Fruit fly (Drosophila melanogaster) whole organism, embryonic: ENCODE results near the gene CG32599.

Experiments used
- Awh ChIP-seq: fragments of 200-800 bp; sonication (Bioruptor generic); IDR thresholded peaks from 2 replicates; pipeline ENCODE4, ENCODE4 v1.3.6; 2022; ENCODE audit warnings: missing biosample characterization, missing genetic modification characterization
- Bgb ChIP-seq: fragments of 200-800 bp; sonication (Bioruptor generic); IDR thresholded peaks from 2 replicates; pipeline ENCODE4 v1.3.6; 2022; ENCODE audit warnings: missing biosample characterization, missing genetic modification characterization; ENCODE audit not compliant: partially characterized antibody
- CG10274 ChIP-seq: fragments of 200-800 bp; sonication (Bioruptor generic); optimal IDR thresholded peaks from 3 replicates; lab custom pipeline; 2017; ENCODE audit warnings: missing biosample characterization, mild to moderate bottlenecking, missing genetic modification characterization
- CG10543 ChIP-seq: fragments of 200-800 bp; sonication (Bioruptor generic); optimal IDR thresholded peaks from 3 replicates; lab custom pipeline; 2017; ENCODE audit warnings: missing biosample characterization, mild to moderate bottlenecking, missing genetic modification characterization, moderate library complexity
- CG10654 ChIP-seq: fragments of 200-800 bp; sonication (Bioruptor generic); optimal IDR thresholded peaks from 2 replicates; lab custom pipeline; 2016; ENCODE audit warnings: missing biosample characterization, missing genetic modification characterization
- CG11085 ChIP-seq: fragments of 200-800 bp; sonication (Bioruptor generic); IDR thresholded peaks from 2 replicates; pipeline ENCODE4 v1.3.6; 2022; ENCODE audit warnings: missing biosample characterization, missing genetic modification characterization
- CG11560 ChIP-seq: fragments of 200-800 bp; sonication (Bioruptor generic); IDR thresholded peaks from 3 replicates; pipeline ENCODE4 v1.3.6; 2022; ENCODE audit warnings: missing biosample characterization, missing genetic modification characterization
- CG11723 ChIP-seq: fragments of 200-800 bp; sonication (Bioruptor generic); optimal IDR thresholded peaks from 2 replicates; lab custom pipeline; 2017; ENCODE audit warnings: missing biosample characterization, mild to moderate bottlenecking, missing genetic modification characterization
- CG13296 ChIP-seq: fragments of 200-800 bp; sonication (Bioruptor generic); optimal IDR thresholded peaks from 3 replicates; lab custom pipeline; 2018; ENCODE audit warnings: missing biosample characterization, mild to moderate bottlenecking, missing genetic modification characterization
- CG15011 ChIP-seq: fragments of 200-800 bp; sonication (Bioruptor generic); optimal IDR thresholded peaks from 3 replicates; lab custom pipeline; 2018; ENCODE audit warnings: missing biosample characterization, mild to moderate bottlenecking, missing genetic modification characterization
- CG16815 ChIP-seq: fragments of 200-800 bp; sonication (Bioruptor generic); optimal IDR thresholded peaks from 3 replicates; lab custom pipeline; 2017; ENCODE audit warnings: missing biosample characterization, mild to moderate bottlenecking, missing genetic modification characterization
- CG17328 ChIP-seq: fragments of 200-800 bp; sonication (Bioruptor generic); IDR thresholded peaks from 2 replicates; pipeline ENCODE4 v1.3.6; 2022; ENCODE audit warnings: missing biosample characterization, missing genetic modification characterization
- CG17612 ChIP-seq: fragments of 200-800 bp; sonication (Bioruptor generic); IDR thresholded peaks from 2 replicates; pipeline ENCODE4 v1.3.6; 2022; ENCODE audit warnings: missing biosample characterization, missing genetic modification characterization
- CG31365 ChIP-seq: fragments of 200-800 bp; sonication (Bioruptor generic); optimal IDR thresholded peaks from 2 replicates; lab custom pipeline; 2018; ENCODE audit warnings: missing biosample characterization, mild to moderate bottlenecking, missing genetic modification characterization
- CG3163 ChIP-seq: fragments of 200-800 bp; sonication (Bioruptor generic); optimal IDR thresholded peaks from 3 replicates; lab custom pipeline; 2016; ENCODE audit warnings: missing biosample characterization, missing genetic modification characterization
- CG32767 ChIP-seq: fragments of 200-800 bp; sonication (Bioruptor generic); IDR thresholded peaks from 2 replicates; pipeline ENCODE4 v1.3.6; 2022; ENCODE audit warnings: missing biosample characterization, missing genetic modification characterization
- CG33213 ChIP-seq: fragments of 200-800 bp; sonication (Bioruptor generic); optimal IDR thresholded peaks from 3 replicates; lab custom pipeline; 2016; ENCODE audit warnings: missing biosample characterization, missing genetic modification characterization
- CG4820 ChIP-seq: fragments of 200-800 bp; sonication (Bioruptor generic); optimal IDR thresholded peaks from 3 replicates; lab custom pipeline; 2016; ENCODE audit warnings: missing biosample characterization, missing genetic modification characterization
- CG5180 ChIP-seq: fragments of 200-800 bp; sonication (Bioruptor generic); optimal IDR thresholded peaks from 3 replicates; lab custom pipeline; 2017; ENCODE audit warnings: missing biosample characterization, missing genetic modification characterization, mild to moderate bottlenecking, moderate library complexity, missing genetic modification reagents
- CG5953 ChIP-seq: fragments of 200-800 bp; sonication (Bioruptor generic); IDR thresholded peaks from 2 replicates; pipeline ENCODE4 v1.3.6; 2022; ENCODE audit warnings: missing biosample characterization, missing genetic modification characterization
- CG7357 ChIP-seq: fragments of 200-800 bp; sonication (Bioruptor generic); IDR thresholded peaks from 3 replicates; pipeline ENCODE4 v1.3.6; 2022; ENCODE audit warnings: missing biosample characterization, missing genetic modification characterization
- CG7556 ChIP-seq: fragments of 200-800 bp; sonication (Bioruptor generic); optimal IDR thresholded peaks from 2 replicates; lab custom pipeline; 2017; ENCODE audit warnings: missing biosample characterization, mild to moderate bottlenecking, missing genetic modification characterization
- CG8944 ChIP-seq: fragments of 200-800 bp; sonication (Bioruptor generic); optimal IDR thresholded peaks from 3 replicates; lab custom pipeline; 2016; ENCODE audit warnings: missing biosample characterization, missing genetic modification characterization
- CG9817 ChIP-seq: fragments of 200-800 bp; sonication (Bioruptor generic); optimal IDR thresholded peaks from 2 replicates; lab custom pipeline; 2018; ENCODE audit warnings: missing biosample characterization, mild to moderate bottlenecking, missing genetic modification characterization, moderate library complexity
- Chrac-16 ChIP-seq: fragments of 200-800 bp; sonication (Bioruptor generic); optimal IDR thresholded peaks from 3 replicates; lab custom pipeline; 2016; ENCODE audit warnings: missing biosample characterization, missing genetic modification characterization
- Dek ChIP-seq: fragments of 200-800 bp; sonication (Bioruptor generic); optimal IDR thresholded peaks from 3 replicates; lab custom pipeline; 2019; ENCODE audit warnings: missing biosample characterization, mild to moderate bottlenecking, missing genetic modification characterization, moderate library complexity
- Doc2 ChIP-seq: fragments of 200-800 bp; sonication (Bioruptor generic); IDR thresholded peaks from 2 replicates; pipeline ENCODE4 v1.3.6; 2022; ENCODE audit warnings: missing biosample characterization, missing genetic modification characterization
- Doc3 ChIP-seq: fragments of 200-800 bp; sonication (Bioruptor generic); IDR thresholded peaks from 3 replicates; pipeline ENCODE4 v1.3.6; 2022; ENCODE audit warnings: missing biosample characterization, missing genetic modification characterization; ENCODE audit not compliant: partially characterized antibody
- Eip74EF ChIP-seq, 2 experiments: fragments of 200-800 bp in 1 of 2; fragments of >200 bp in 1 of 2; sonication (Bioruptor generic) in 1 of 2; optimal IDR thresholded peaks; 2 replicates each; lab custom pipeline; 2017 to 2019; ENCODE audit warnings: missing biosample characterization in 2 of 2, missing genetic modification characterization in 2 of 2, mild to moderate bottlenecking in 1 of 2, moderate library complexity in 1 of 2
- Gug ChIP-seq: fragments of 200-800 bp; sonication (Bioruptor generic); IDR thresholded peaks from 4 replicates; pipeline ENCODE4 v1.3.6; 2022; ENCODE audit warnings: missing biosample characterization, missing genetic modification characterization
- Hmr ChIP-seq: fragments of 200-800 bp; sonication (Bioruptor generic); optimal IDR thresholded peaks from 3 replicates; lab custom pipeline; 2017; ENCODE audit warnings: mild to moderate bottlenecking, missing biosample characterization, missing genetic modification reagents, missing genetic modification characterization
- Kr ChIP-seq: fragments of 200-800 bp; sonication (Bioruptor generic); optimal IDR thresholded peaks from 2 replicates; lab custom pipeline; 2017; ENCODE audit warnings: missing biosample characterization, mild to moderate bottlenecking, missing genetic modification characterization
- Oli ChIP-seq: fragments of 200-800 bp; sonication (Bioruptor generic); optimal IDR thresholded peaks from 2 replicates; lab custom pipeline; 2018; ENCODE audit warnings: missing biosample characterization, mild to moderate bottlenecking, missing genetic modification characterization, moderate library complexity
- amos ChIP-seq: fragments of 200-800 bp; sonication (Bioruptor generic); IDR thresholded peaks from 2 replicates; pipeline ENCODE4 v1.3.6; 2022; ENCODE audit warnings: missing biosample characterization, missing genetic modification characterization; ENCODE audit not compliant: partially characterized antibody
- ase ChIP-seq: fragments of 200-800 bp; sonication (Bioruptor generic); IDR thresholded peaks from 3 replicates; pipeline ENCODE4 v1.3.6; 2022; ENCODE audit warnings: missing biosample characterization, missing genetic modification characterization
- ato ChIP-seq: fragments of 200-800 bp; sonication (Bioruptor generic); IDR thresholded peaks from 2 replicates; pipeline ENCODE4 v1.3.6; 2022; ENCODE audit warnings: missing biosample characterization, missing genetic modification characterization; ENCODE audit not compliant: partially characterized antibody
- chif ChIP-seq, 2 experiments: fragments of 200-800 bp; sonication (Bioruptor generic); optimal IDR thresholded peaks; 3 replicates each; lab custom pipeline; 2016; ENCODE audit warnings: missing biosample characterization in 2 of 2, missing genetic modification characterization in 2 of 2
- dati ChIP-seq: fragments of 200-800 bp; sonication (Bioruptor generic); IDR thresholded peaks from 2 replicates; pipeline ENCODE4 v1.3.6; 2022; ENCODE audit warnings: missing biosample characterization, missing genetic modification characterization
- dysf ChIP-seq: fragments of 200-800 bp; sonication (Bioruptor generic); IDR thresholded peaks from 3 replicates; pipeline ENCODE4 v1.3.6; 2022; ENCODE audit warnings: missing biosample characterization, missing genetic modification characterization
- esg ChIP-seq: fragments of 200-800 bp; sonication (Bioruptor generic); conservative IDR thresholded peaks from 2 replicates; pipeline ENCODE4 v1.3.6; 2022; ENCODE audit warnings: missing biosample characterization, missing genetic modification characterization
- ewg ChIP-seq: fragments of 200-800 bp; sonication (Bioruptor generic); optimal IDR thresholded peaks from 3 replicates; lab custom pipeline; 2017; ENCODE audit warnings: mild to moderate bottlenecking, missing biosample characterization, missing genetic modification reagents, missing genetic modification characterization
- gt ChIP-seq: fragments of 200-800 bp; sonication (Bioruptor generic); IDR thresholded peaks from 2 replicates; pipeline ENCODE4 v1.3.6; 2022; ENCODE audit warnings: missing biosample characterization, missing genetic modification characterization
- hb ChIP-seq: fragments of 200-800 bp; sonication (Bioruptor generic); IDR thresholded peaks from 3 replicates; pipeline ENCODE4 v1.3.6; 2022; ENCODE audit warnings: missing biosample characterization, missing genetic modification characterization; ENCODE audit not compliant: partially characterized antibody
- lmd ChIP-seq: fragments of 200-800 bp; sonication (Bioruptor generic); IDR thresholded peaks from 2 replicates; pipeline ENCODE4 v1.3.6; 2022; ENCODE audit warnings: missing biosample characterization, missing genetic modification characterization
- pan ChIP-seq, 4 experiments: fragments of >200 bp in 3 of 4; fragments of 200-800 bp in 1 of 4; sonication (Bioruptor generic) in 1 of 4; optimal IDR thresholded peaks in 3 of 4; IDR thresholded peaks in 1 of 4; 2 replicates each; pipeline versions ENCODE4 v1.3.6 to Lab custom; 2017 to 2022; ENCODE audit warnings: missing biosample characterization in 2 of 4, missing genetic modification characterization in 2 of 4, mixed read lengths in 1 of 4
- pum ChIP-seq: fragments of 200-800 bp; sonication (Bioruptor generic); optimal IDR thresholded peaks from 2 replicates; lab custom pipeline; 2016; ENCODE audit warnings: missing biosample characterization, missing genetic modification characterization
- repo ChIP-seq: fragments of 200-800 bp; sonication (Bioruptor generic); optimal IDR thresholded peaks from 2 replicates; lab custom pipeline; 2016; ENCODE audit warnings: missing biosample characterization, missing genetic modification characterization
- ro ChIP-seq: fragments of 200-800 bp; sonication (Bioruptor generic); IDR thresholded peaks from 2 replicates; pipeline ENCODE4 v1.3.6; 2022; ENCODE audit warnings: missing biosample characterization, missing genetic modification characterization
- trh ChIP-seq: fragments of 200-800 bp; sonication (Bioruptor generic); optimal IDR thresholded peaks from 2 replicates; lab custom pipeline; 2016; ENCODE audit warnings: missing biosample characterization, missing genetic modification characterization

Gene CG32599

dm6 chrX:14237873-14238394 lies 5.6 kb upstream of the CG32599 start, which contains the start of the genes Fbxl4 and Dus2 (continued):
- TF ChIP-seq CG11085 (GFP tag; lab: Robert Waterston, UW) (peak; percentile 91), CG32767 (peak; percentile 88), CG3163 (GFP tag; lab: Kevin White, UChicago) (peak; percentile 70), CG8944 (GFP tag; lab: Kevin White, UChicago) (peak; percentile 93), CG10274 (GFP tag; lab: Kevin White, UChicago) (peak; percentile 77), Dek (tag; lab: Kevin White, UChicago) (peak; percentile 84), chif (GFP tag; optimal IDR thresholded peaks at IDR 0.05; lab: Kevin White, UChicago) (peak; percentile 92 to 95), repo (GFP tag; lab: Kevin White, UChicago) (peak; percentile 83), ewg (GFP tag; lab: Kevin White, UChicago) (peak; percentile 83), pum (peak; percentile 93), trh (GFP tag; lab: Kevin White, UChicago) (peak; percentile 74), CG13296 (GFP tag; lab: Kevin White, UChicago) (peak; percentile 84), CG31365 (tag; lab: Kevin White, UChicago) (peak; percentile 47), CG10543 (GFP tag; lab: Kevin White, UChicago) (peak; percentile 89), Doc2 (GFP tag; lab: Robert Waterston, UW) (peak; percentile 73), Oli (tag; lab: Kevin White, UChicago) (peak; percentile 89), Awh (peak; percentile 83), ro (peak; percentile 83), Eip74EF (GFP tag; optimal IDR thresholded peaks at IDR 0.05; lab: Kevin White, UChicago) (peak in 1 of 2 experiments; percentile 70), CG4820 (GFP tag; lab: Kevin White, UChicago) (peak; percentile 95), gt (peak; percentile 89), amos (GFP tag; lab: Robert Waterston, UW) (peak; percentile 38; the same call in 1 of the 2 replicates), CG7556 (GFP tag; lab: Kevin White, UChicago) (peak; percentile 89), CG5180 (GFP tag; lab: Kevin White, UChicago) (peak; percentile 70), ato (GFP tag; lab: Robert Waterston, UW) (no peak; the same call in 1 of the 2 replicates), esg (GFP tag; lab: Robert Waterston, UW) (peak; percentile 93), dati (GFP tag; lab: Robert Waterston, UW) (peak; percentile 85), CG17612 (GFP tag; lab: Robert Waterston, UW) (peak; percentile 77), CG17328 (GFP tag; lab: Robert Waterston, UW) (peak; percentile 91), Doc3 (GFP tag; lab: Robert Waterston, UW) (0 out of 3 replicates have a peak, but pooled peaks have one; percentile 25), Bgb (GFP tag; lab: Robert Waterston, UW) (peak; percentile 58; the same call in 1 of the 2 replicates), dysf (peak; percentile 95), ase (peak; percentile 91), Gug (GFP tag; lab: Robert Waterston, UW) (peak; percentile 97), Kr (no peak), CG15011 (GFP tag; lab: Kevin White, UChicago) (peak; percentile 85), Hmr (peak; percentile 88), CG11560 (tag; lab: Robert Waterston, UW) (peak; percentile 81), pan (optimal IDR thresholded peaks at IDR 0.05; lab: Kevin White, UChicago) (no peak), pan (GFP tag; optimal IDR thresholded peaks at IDR 0.05 in 1 of 2, IDR thresholded peaks at IDR 0.05 in 1 of 2) (peak in 1 of 2 experiments; percentile 93), CG33213 (GFP tag; lab: Kevin White, UChicago) (peak; percentile 86), Chrac-16 (GFP tag; lab: Kevin White, UChicago) (peak; percentile 94), hb (GFP tag; lab: Robert Waterston, UW) (no peak; the same call in 2 of the 3 replicates), CG16815 (GFP tag; lab: Kevin White, UChicago) (peak; percentile 94), CG7357 (peak; percentile 86), CG9817 (tag; lab: Kevin White, UChicago) (peak; percentile 91), CG5953 (peak; percentile 86), CG10654 (GFP tag; lab: Kevin White, UChicago) (peak; percentile 90), CG11723 (GFP tag; lab: Kevin White, UChicago) (peak; percentile 89), lmd (GFP tag; lab: Robert Waterston, UW) (peak; percentile 94)
